Worm (Caenorhabditis elegans): Measurements from ENCODE around the gene mfsd-11.
A peak's percentile ranks its signal among the peaks of the same experiment; 100 is the strongest.

The mfsd-11 gene

ce11 chrX:12114024-12114423 is 39.9 kb downstream of the mfsd-11 start, which contains the start of gene lgc-15:
lgc-15 (plus strand) TSS chrX:12114324.
- TF ChIP-seq unc-55 (GFP tag; optimal IDR thresholded peaks at IDR 0.05) (no peak), ztf-1 (GFP tag; conservative IDR thresholded peaks at IDR 0.05) (no peak), Y55F3AM.14 (GFP tag; optimal IDR thresholded peaks at IDR 0.05) (no peak), ama-1 (optimal IDR thresholded peaks at IDR 0.05) (no peak), nhr-6 (tag; optimal IDR thresholded peaks at IDR 0.05) (no peak), crh-2 (tag; optimal IDR thresholded peaks at IDR 0.05) (no peak), ceh-82 (tag; optimal IDR thresholded peaks at IDR 0.05) (no peak), lin-39 (tag; optimal IDR thresholded peaks at IDR 0.05) (no peak), ztf-4 (tag; optimal IDR thresholded peaks at IDR 0.05) (no peak), nhr-21 (tag; optimal IDR thresholded peaks at IDR 0.05) (no peak), C34F6.9 (tag; optimal IDR thresholded peaks at IDR 0.05) (no peak), skn-1 (tag; optimal IDR thresholded peaks at IDR 0.05) (no peak), egl-27 (tag; optimal IDR thresholded peaks at IDR 0.05) (no peak), nhr-237 (tag; optimal IDR thresholded peaks at IDR 0.05) (no peak), nhr-11 (tag; optimal IDR thresholded peaks at IDR 0.05) (no peak), alr-1 (tag; optimal IDR thresholded peaks at IDR 0.05) (no peak)

- TF ChIP-seq mbf-1 (tag; optimal IDR thresholded peaks at IDR 0.05) (no peak), nhr-10 (tag; optimal IDR thresholded peaks at IDR 0.05) (no peak), ztf-4 (tag; optimal IDR thresholded peaks at IDR 0.05) (no peak), sma-9 (GFP tag; optimal IDR thresholded peaks at IDR 0.05) (no peak), sma-9 (tag; optimal IDR thresholded peaks at IDR 0.05) (no peak), blmp-1 (tag; optimal IDR thresholded peaks at IDR 0.05; ENCODE audit: insufficient read depth) (no peak), nhr-25 (tag; optimal IDR thresholded peaks at IDR 0.05) (no peak), peb-1 (tag; optimal IDR thresholded peaks at IDR 0.05) (no peak), unc-62 (GFP tag; optimal IDR thresholded peaks at IDR 0.05) (no peak), unc-55 (GFP tag; optimal IDR thresholded peaks at IDR 0.05) (no peak), lin-13 (GFP tag; optimal IDR thresholded peaks at IDR 0.05) (no peak), ceh-82 (tag; optimal IDR thresholded peaks at IDR 0.05) (no peak), nhr-237 (tag; optimal IDR thresholded peaks at IDR 0.05) (no peak), mdl-1 (tag; optimal IDR thresholded peaks at IDR 0.05) (no peak), ceh-16 (tag; optimal IDR thresholded peaks at IDR 0.05) (no peak)
Observed at ce11 chrX:12111213-12111612, 42.7 kb downstream of the mfsd-11 start, which contains the start of gene lgc-14. lgc-14 (plus strand) TSS chrX:12111513.

ce11 chrX:12108517-12109216 is 45.2 kb downstream of the mfsd-11 start, which contains the start of the genes W03G11.2 and lgc-13:
W03G11.2 (minus strand) TSS chrX:12108617.
lgc-13 (plus strand) TSS chrX:12109166.
- TF ChIP-seq elt-3 (tag; optimal IDR thresholded peaks at IDR 0.05) (no peak), nhr-77 (tag; optimal IDR thresholded peaks at IDR 0.05) (no peak), unc-39 (tag; optimal IDR thresholded peaks at IDR 0.05) (no peak), skn-1 (tag; optimal IDR thresholded peaks at IDR 0.05) (no peak), egl-27 (tag; optimal IDR thresholded peaks at IDR 0.05) (no peak), C34F6.9 (tag; optimal IDR thresholded peaks at IDR 0.05) (no peak), ceh-16 (tag; optimal IDR thresholded peaks at IDR 0.05) (no peak), peb-1 (tag; optimal IDR thresholded peaks at IDR 0.05) (no peak), nhr-21 (tag; optimal IDR thresholded peaks at IDR 0.05) (no peak), nhr-23 (tag; optimal IDR thresholded peaks at IDR 0.05) (no peak), nhr-11 (tag; optimal IDR thresholded peaks at IDR 0.05) (no peak)

DNA sequence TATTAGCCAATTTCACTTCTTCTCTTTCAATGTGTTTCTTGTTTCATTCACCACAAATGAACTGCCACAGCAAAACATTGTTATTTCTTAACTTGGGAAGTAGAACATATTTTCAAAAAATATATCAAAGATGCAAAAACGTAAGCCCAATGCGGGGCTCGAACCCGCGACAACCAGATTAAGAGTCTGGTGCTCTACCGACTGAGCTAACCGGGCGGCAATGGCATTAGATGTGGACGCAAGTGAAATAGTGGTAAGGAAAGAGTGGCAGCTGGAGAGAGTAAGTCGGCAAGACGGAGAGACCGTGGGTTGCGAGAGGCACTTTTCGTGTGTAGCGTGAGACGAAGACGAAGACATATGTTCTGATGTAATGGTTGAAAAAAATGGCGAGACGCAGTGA is 47.9 kb downstream of the mfsd-11 start:
- TF ChIP-seq elt-3 (tag; optimal IDR thresholded peaks at IDR 0.05) = no peak
- TF ChIP-seq ztf-4 (tag; optimal IDR thresholded peaks at IDR 0.05) = no peak
- TF ChIP-seq nhr-10 (tag; optimal IDR thresholded peaks at IDR 0.05) = no peak
- no peak for TF ChIP-seq ztf-1 (GFP tag; conservative IDR thresholded peaks at IDR 0.05)
- TF ChIP-seq ceh-82 (tag; optimal IDR thresholded peaks at IDR 0.05) = peak; percentile 27
- peak; percentile 2 for TF ChIP-seq snpc-4 (tag; optimal IDR thresholded peaks at IDR 0.05)
- no peak for TF ChIP-seq dmd-4 (tag; optimal IDR thresholded peaks at IDR 0.05)
- TF ChIP-seq Y55F3AM.14 (GFP tag; optimal IDR thresholded peaks at IDR 0.05) = peak; percentile 68
- TF ChIP-seq skn-1 (tag; optimal IDR thresholded peaks at IDR 0.05) = no peak
- TF ChIP-seq lsy-2 (tag; optimal IDR thresholded peaks at IDR 0.05) = peak in 1 of 2 experiments; percentile 66
- no peak for TF ChIP-seq nhr-25 (tag; optimal IDR thresholded peaks at IDR 0.05)
- peak; percentile 46 for TF ChIP-seq nhr-12 (tag; optimal IDR thresholded peaks at IDR 0.05)
- peak; percentile 73 for TF ChIP-seq sma-3 (GFP tag; optimal IDR thresholded peaks at IDR 0.05)
- TF ChIP-seq mdl-1 (tag; optimal IDR thresholded peaks at IDR 0.05) = peak in 1 of 2 experiments; percentile 42
- peak; percentile 77 for TF ChIP-seq unc-55 (GFP tag; optimal IDR thresholded peaks at IDR 0.05)
- no peak for TF ChIP-seq ZK546.5 (tag; optimal IDR thresholded peaks at IDR 0.05)
- peak; percentile 53 for TF ChIP-seq nhr-21 (tag; optimal IDR thresholded peaks at IDR 0.05)
- no peak for TF ChIP-seq lin-39 (tag; optimal IDR thresholded peaks at IDR 0.05)
- peak; percentile 39 for TF ChIP-seq lin-11 (tag; optimal IDR thresholded peaks at IDR 0.05)
- TF ChIP-seq zag-1 (tag; optimal IDR thresholded peaks at IDR 0.05) = peak; percentile 46
- TF ChIP-seq lin-13 (GFP tag; optimal IDR thresholded peaks at IDR 0.05) = peak; percentile 76
- peak; percentile 15 for TF ChIP-seq ceh-16 (tag; optimal IDR thresholded peaks at IDR 0.05)
- TF ChIP-seq alr-1 (tag; optimal IDR thresholded peaks at IDR 0.05) = no peak
- TF ChIP-seq sem-4 (tag; optimal IDR thresholded peaks at IDR 0.05) = peak; percentile 72
- TF ChIP-seq sma-9 (GFP tag; optimal IDR thresholded peaks at IDR 0.05) = peak; percentile 87
- TF ChIP-seq sma-9 (tag; optimal IDR thresholded peaks at IDR 0.05) = no peak
- TF ChIP-seq ama-1 (optimal IDR thresholded peaks at IDR 0.05) = no peak
- TF ChIP-seq mab-5 (tag; optimal IDR thresholded peaks at IDR 0.05) = peak; percentile 76
- TF ChIP-seq F13H6.1 (tag; optimal IDR thresholded peaks at IDR 0.05) = peak; percentile 77
- peak; percentile 92 for TF ChIP-seq nhr-129 (tag; optimal IDR thresholded peaks at IDR 0.05)
- no peak for TF ChIP-seq mbf-1 (tag; optimal IDR thresholded peaks at IDR 0.05)
- TF ChIP-seq nhr-23 (tag; optimal IDR thresholded peaks at IDR 0.05) = no peak
- TF ChIP-seq C34F6.9 (tag; optimal IDR thresholded peaks at IDR 0.05) = peak; percentile 56

Measured in whole organism, L2 larva.